Worm (Caenorhabditis elegans) whole organism, dauer: ENCODE measurements around the gene srx-7.

Source experiments
- unc-62 ChIP-seq: sonication (generic microtip); optimal IDR thresholded peaks from 2 replicates; lab custom pipeline; 2017; ENCODE audit warnings: missing biosample characterization, missing genetic modification reagents, missing genetic modification characterization

srx-7 gene

ce11 chrV:556055-556454, 3.9 kb upstream of the srx-7 start, which contains the start of gene srx-8:
TSS of gene srx-8 (minus strand) at chrV:556155.
- no peak for TF ChIP-seq unc-62 (GFP tag; lab: Kevin White, UChicago)

ce11 chrV:562834-563233, 2.8 kb downstream of the srx-7 start, which contains the start of gene C14C6.2:
TSS of gene C14C6.2 (plus strand) at chrV:563134.
- no peak for TF ChIP-seq unc-62 (GFP tag; lab: Kevin White, UChicago)

ce11 chrV:565984-566383, 6.0 kb downstream of the srx-7 start, which contains the start of gene sri-73:
TSS of gene sri-73 (minus strand) at chrV:566084.
- TF ChIP-seq unc-62 (GFP tag; lab: Kevin White, UChicago): no peak

- no peak for TF ChIP-seq unc-62 (GFP tag; lab: Kevin White, UChicago)
Measured at ce11 chrV:568105-568504, 8.1 kb downstream of the srx-7 start, which contains the start of gene sri-72. TSS of gene sri-72 (minus strand) at chrV:568205.

- TF ChIP-seq unc-62 (GFP tag; lab: Kevin White, UChicago): no peak
Measured at ce11 chrV:574639-575038, 14.6 kb downstream of the srx-7 start, which contains the start of gene C14C6.13. TSS of gene C14C6.13 (minus strand) at chrV:574739.

ce11 chrV:576070-576469, 16.1 kb downstream of the srx-7 start, which contains the start of gene K06H6.5:
TSS of gene K06H6.5 (plus strand) at chrV:576370.
- TF ChIP-seq unc-62 (GFP tag; lab: Kevin White, UChicago): no peak

ce11 chrV:576918-577317, 16.9 kb downstream of the srx-7 start:
- no peak for TF ChIP-seq unc-62 (GFP tag; lab: Kevin White, UChicago)

- no peak for TF ChIP-seq unc-62 (GFP tag; lab: Kevin White, UChicago)
Measured at ce11 chrV:578977-579376, 19.0 kb downstream of the srx-7 start, which contains the start of gene K06H6.4. TSS of gene K06H6.4 (plus strand) at chrV:579277.

ce11 chrV:581616-582015, 21.6 kb downstream of the srx-7 start, which contains the start of gene nstp-7:
TSS of gene nstp-7 (plus strand) at chrV:581916.
- TF ChIP-seq unc-62 (GFP tag; lab: Kevin White, UChicago): no peak

ce11 chrV:585472-585871, 25.5 kb downstream of the srx-7 start, which contains the start of gene K06H6.2:
TSS of gene K06H6.2 (plus strand) at chrV:585772.
- no peak for TF ChIP-seq unc-62 (GFP tag; lab: Kevin White, UChicago)

- no peak for TF ChIP-seq unc-62 (GFP tag; lab: Kevin White, UChicago)
Measured at ce11 chrV:587818-588217, 27.8 kb downstream of the srx-7 start, which contains the start of gene K06H6.1. TSS of gene K06H6.1 (plus strand) at chrV:588118.

- no peak for TF ChIP-seq unc-62 (GFP tag; lab: Kevin White, UChicago)
Measured at ce11 chrV:590182-590581, 30.2 kb downstream of the srx-7 start, which contains the start of gene ZK488.6. TSS of gene ZK488.6 (plus strand) at chrV:590482.

ce11 chrV:592959-593358, 33.0 kb downstream of the srx-7 start, which contains the start of gene ZK488.5:
TSS of gene ZK488.5 (plus strand) at chrV:593259.
- TF ChIP-seq unc-62 (GFP tag; lab: Kevin White, UChicago): no peak

- no peak for TF ChIP-seq unc-62 (GFP tag; lab: Kevin White, UChicago)
Measured at ce11 chrV:596923-597322, 36.9 kb downstream of the srx-7 start.

- no peak for TF ChIP-seq unc-62 (GFP tag; lab: Kevin White, UChicago)
Measured at ce11 chrV:597823-598222, 37.8 kb downstream of the srx-7 start.

- no peak for TF ChIP-seq unc-62 (GFP tag; lab: Kevin White, UChicago)
Measured at ce11 chrV:598626-599025, 38.6 kb downstream of the srx-7 start.

- no peak for TF ChIP-seq unc-62 (GFP tag; lab: Kevin White, UChicago)
Measured at ce11 chrV:599783-600182, 39.8 kb downstream of the srx-7 start.
